Fruit fly (Drosophila melanogaster) whole organism, embryonic: ENCODE measurements around the gene Hsp67Ba.

Source experiments
- Asciz ChIP-seq: fragments of 200-800 bp; sonication (Bioruptor generic); optimal IDR thresholded peaks from 2 replicates; lab custom pipeline; 2017; ENCODE audit warnings: missing biosample characterization, mild to moderate bottlenecking, missing genetic modification characterization, missing genetic modification reagents
- CG10431 ChIP-seq: fragments of 200-800 bp; sonication (Bioruptor generic); optimal IDR thresholded peaks from 3 replicates; lab custom pipeline; 2018; ENCODE audit warnings: missing biosample characterization, mild to moderate bottlenecking, missing genetic modification characterization
- CG11696 ChIP-seq: fragments of 200-800 bp; sonication (Bioruptor generic); IDR thresholded peaks from 2 replicates; pipeline ENCODE4 v1.3.6; 2022; ENCODE audit warnings: missing biosample characterization, missing genetic modification characterization
- CG12071 ChIP-seq: fragments of 200-800 bp; sonication (Bioruptor generic); optimal IDR thresholded peaks from 3 replicates; lab custom pipeline; 2018; ENCODE audit warnings: missing biosample characterization, mild to moderate bottlenecking, missing genetic modification characterization
- CG13287 ChIP-seq: fragments of 200-800 bp; sonication (Bioruptor generic); IDR thresholded peaks from 2 replicates; pipeline ENCODE4 v1.3.6; 2022; ENCODE audit warnings: missing biosample characterization, missing genetic modification characterization; ENCODE audit not compliant: partially characterized antibody
- CG13775 ChIP-seq: fragments of 200-800 bp; sonication (Bioruptor generic); optimal IDR thresholded peaks from 3 replicates; lab custom pipeline; 2017; ENCODE audit warnings: missing biosample characterization, mild to moderate bottlenecking, missing genetic modification characterization
- CG13894 ChIP-seq: fragments of 200-800 bp; sonication (Bioruptor generic); optimal IDR thresholded peaks from 3 replicates; lab custom pipeline; 2018; ENCODE audit warnings: missing biosample characterization, mild to moderate bottlenecking, missing genetic modification characterization, moderate library complexity
- CG14965 ChIP-seq: fragments of 200-800 bp; sonication (Bioruptor generic); optimal IDR thresholded peaks from 2 replicates; lab custom pipeline; 2016; ENCODE audit warnings: missing biosample characterization, missing genetic modification characterization, borderline replicate concordance
- CG15696 ChIP-seq: fragments of 200-800 bp; sonication (Bioruptor generic); optimal IDR thresholded peaks from 2 replicates; lab custom pipeline; 2019; ENCODE audit warnings: missing biosample characterization, mild to moderate bottlenecking, missing genetic modification characterization, moderate library complexity
- CG1602 ChIP-seq: fragments of 200-800 bp; sonication (Bioruptor generic); optimal IDR thresholded peaks from 3 replicates; lab custom pipeline; 2016; ENCODE audit warnings: missing biosample characterization, missing genetic modification characterization
- CG17385 ChIP-seq: fragments of 200-800 bp; sonication (Bioruptor generic); optimal IDR thresholded peaks from 3 replicates; lab custom pipeline; 2018; ENCODE audit warnings: missing biosample characterization, mild to moderate bottlenecking, missing genetic modification characterization
- CG2116 ChIP-seq: fragments of 200-800 bp; sonication (Bioruptor generic); optimal IDR thresholded peaks from 3 replicates; lab custom pipeline; 2018; ENCODE audit warnings: missing biosample characterization, mild to moderate bottlenecking, missing genetic modification characterization
- CG30403 ChIP-seq: fragments of 200-800 bp; sonication (Bioruptor generic); optimal IDR thresholded peaks from 3 replicates; lab custom pipeline; 2016; ENCODE audit warnings: missing biosample characterization, missing genetic modification characterization
- CG3163 ChIP-seq: fragments of 200-800 bp; sonication (Bioruptor generic); optimal IDR thresholded peaks from 3 replicates; lab custom pipeline; 2016; ENCODE audit warnings: missing biosample characterization, missing genetic modification characterization
- CG3281 ChIP-seq: fragments of 200-800 bp; sonication (Bioruptor generic); optimal IDR thresholded peaks from 3 replicates; lab custom pipeline; 2017; ENCODE audit warnings: missing biosample characterization, mild to moderate bottlenecking, missing genetic modification characterization
- CG34224 ChIP-seq: fragments of 200-800 bp; sonication (Bioruptor generic); IDR thresholded peaks from 3 replicates; pipeline ENCODE4 v1.3.6; 2022; ENCODE audit warnings: missing biosample characterization, missing genetic modification characterization; ENCODE audit not compliant: partially characterized antibody
- CG3847 ChIP-seq: fragments of 200-800 bp; sonication (Bioruptor generic); IDR thresholded peaks from 2 replicates; pipeline ENCODE4 v1.3.6; 2022; ENCODE audit warnings: missing biosample characterization, missing genetic modification characterization
- CG7271 ChIP-seq: fragments of 200-800 bp; sonication (Bioruptor generic); optimal IDR thresholded peaks from 2 replicates; lab custom pipeline; 2018; ENCODE audit warnings: missing biosample characterization, mild to moderate bottlenecking, missing genetic modification characterization, moderate library complexity
- CG7745 ChIP-seq: fragments of 200-800 bp; sonication (Bioruptor generic); optimal IDR thresholded peaks from 2 replicates; lab custom pipeline; 2018; ENCODE audit warnings: missing biosample characterization, mild to moderate bottlenecking, missing genetic modification characterization, moderate library complexity
- CG7987 ChIP-seq: fragments of 200-800 bp; sonication (Bioruptor generic); optimal IDR thresholded peaks from 2 replicates; lab custom pipeline; 2018; ENCODE audit warnings: missing biosample characterization, mild to moderate bottlenecking, missing genetic modification characterization, moderate library complexity
- CG8359 ChIP-seq: fragments of 200-800 bp; sonication (Bioruptor generic); optimal IDR thresholded peaks from 2 replicates; lab custom pipeline; 2017; ENCODE audit warnings: missing biosample characterization, mild to moderate bottlenecking, missing genetic modification characterization, borderline replicate concordance
- CG8765 ChIP-seq: fragments of 200-800 bp; sonication (Bioruptor generic); IDR thresholded peaks from 2 replicates; pipeline ENCODE4 v1.3.6; 2022; ENCODE audit warnings: missing biosample characterization, missing genetic modification characterization
- CG9437 ChIP-seq: fragments of 200-800 bp; sonication (Bioruptor generic); optimal IDR thresholded peaks from 2 replicates; lab custom pipeline; 2018; ENCODE audit warnings: missing biosample characterization, mild to moderate bottlenecking, missing genetic modification characterization
- CG9727 ChIP-seq: fragments of 200-800 bp; sonication (Bioruptor generic); optimal IDR thresholded peaks from 3 replicates; lab custom pipeline; 2017; ENCODE audit warnings: missing biosample characterization, mild to moderate bottlenecking, missing genetic modification characterization
- CHES-1-like ChIP-seq: fragments of 200-800 bp; sonication (Bioruptor generic); optimal IDR thresholded peaks from 2 replicates; lab custom pipeline; 2016; ENCODE audit warnings: missing biosample characterization, missing genetic modification characterization
- Ets97D ChIP-seq: fragments of 200-800 bp; sonication (Bioruptor generic); optimal IDR thresholded peaks from 3 replicates; lab custom pipeline; 2016; ENCODE audit warnings: missing biosample characterization, missing genetic modification characterization
- HLH3B ChIP-seq: fragments of 200-800 bp; sonication (Bioruptor generic); IDR thresholded peaks from 2 replicates; pipeline ENCODE4 v1.3.6; 2022; ENCODE audit warnings: missing biosample characterization, missing genetic modification characterization
- Lpt ChIP-seq: fragments of >200 bp; optimal IDR thresholded peaks from 2 replicates; lab custom pipeline; 2018; ENCODE audit warnings: missing biosample characterization, missing genetic modification characterization
- Nf-YB ChIP-seq: fragments of 200-800 bp; sonication (Bioruptor generic); optimal IDR thresholded peaks from 3 replicates; lab custom pipeline; 2019; ENCODE audit warnings: missing biosample characterization, mild to moderate bottlenecking, missing genetic modification characterization, moderate library complexity
- Ptx1 ChIP-seq: fragments of 200-800 bp; sonication (Bioruptor generic); IDR thresholded peaks from 2 replicates; pipeline ENCODE4 v1.3.6; 2022; ENCODE audit warnings: missing biosample characterization, missing genetic modification characterization
- Six4 ChIP-seq: fragments of 200-800 bp; sonication (Bioruptor generic); optimal IDR thresholded peaks from 2 replicates; lab custom pipeline; 2016; ENCODE audit warnings: missing biosample characterization, missing genetic modification characterization
- Tbp ChIP-seq: fragments of >200 bp; optimal IDR thresholded peaks from 2 replicates; lab custom pipeline; 2018; ENCODE audit warnings: missing biosample characterization, missing genetic modification characterization
- ara ChIP-seq: fragments of 200-800 bp; sonication (Bioruptor generic); IDR thresholded peaks from 2 replicates; pipeline ENCODE4 v1.3.6; 2022; ENCODE audit warnings: missing biosample characterization, missing genetic modification characterization
- bbx ChIP-seq: fragments of 200-800 bp; sonication (Bioruptor generic); IDR thresholded peaks from 2 replicates; pipeline ENCODE4 v1.3.6; 2022; ENCODE audit warnings: missing biosample characterization, missing genetic modification characterization; ENCODE audit not compliant: partially characterized antibody
- bigmax ChIP-seq: fragments of 200-800 bp; sonication (Bioruptor generic); optimal IDR thresholded peaks from 2 replicates; lab custom pipeline; 2018; ENCODE audit warnings: missing biosample characterization, mild to moderate bottlenecking, missing genetic modification characterization
- caup ChIP-seq: fragments of 200-800 bp; sonication (Bioruptor generic); optimal IDR thresholded peaks from 3 replicates; lab custom pipeline; 2017; ENCODE audit warnings: missing biosample characterization, mild to moderate bottlenecking, missing genetic modification characterization, moderate library complexity; ENCODE audit not compliant: severe bottlenecking
- exex ChIP-seq: fragments of 200-800 bp; sonication (Bioruptor generic); optimal IDR thresholded peaks from 4 replicates; lab custom pipeline; 2018; ENCODE audit warnings: missing biosample characterization, mild to moderate bottlenecking, missing genetic modification characterization, moderate library complexity
- fd96Cb ChIP-seq: fragments of 200-800 bp; sonication (Bioruptor generic); optimal IDR thresholded peaks from 2 replicates; lab custom pipeline; 2018; ENCODE audit warnings: missing biosample characterization, mild to moderate bottlenecking, missing genetic modification characterization, moderate library complexity
- ftz-f1 ChIP-seq: fragments of 200-800 bp; sonication (Bioruptor generic); optimal IDR thresholded peaks from 2 replicates; lab custom pipeline; 2016; ENCODE audit warnings: missing biosample characterization, missing genetic modification characterization
- gcm2 ChIP-seq: fragments of 200-800 bp; sonication (Bioruptor generic); optimal IDR thresholded peaks from 2 replicates; lab custom pipeline; 2016; ENCODE audit warnings: missing biosample characterization, missing genetic modification characterization
- insv ChIP-seq, 2 experiments: fragments of 200-800 bp; sonication (Bioruptor generic); optimal IDR thresholded peaks; 3 replicates each; lab custom pipeline; 2016 to 2018; ENCODE audit warnings: missing biosample characterization in 2 of 2, missing genetic modification characterization in 2 of 2
- inv ChIP-seq: fragments of 200-800 bp; sonication (Bioruptor generic); IDR thresholded peaks from 2 replicates; pipeline ENCODE4 v1.3.6; 2022; ENCODE audit warnings: missing biosample characterization, missing genetic modification characterization; ENCODE audit not compliant: partially characterized antibody
- kay ChIP-seq: fragments of 200-800 bp; sonication (Bioruptor generic); optimal IDR thresholded peaks from 2 replicates; lab custom pipeline; 2016; ENCODE audit warnings: missing biosample characterization, missing genetic modification characterization
- knrl ChIP-seq: fragments of 200-800 bp; sonication (Bioruptor generic); IDR thresholded peaks from 3 replicates; pipeline ENCODE4 v1.3.6; 2022; ENCODE audit warnings: missing biosample characterization, missing genetic modification characterization; ENCODE audit not compliant: partially characterized antibody
- lab ChIP-seq: fragments of 200-800 bp; sonication (Bioruptor generic); optimal IDR thresholded peaks from 3 replicates; lab custom pipeline; 2017; ENCODE audit warnings: missing biosample characterization, missing genetic modification characterization, mild to moderate bottlenecking, moderate library complexity, missing genetic modification reagents
- nau ChIP-seq: fragments of 200-800 bp; sonication (Bioruptor generic); optimal IDR thresholded peaks from 3 replicates; lab custom pipeline; 2017; ENCODE audit warnings: missing biosample characterization, mild to moderate bottlenecking, missing genetic modification characterization, missing genetic modification reagents
- otp ChIP-seq: fragments of 200-800 bp; sonication (Bioruptor generic); IDR thresholded peaks from 3 replicates; pipeline ENCODE4, ENCODE4 v1.3.6; 2022; ENCODE audit warnings: missing biosample characterization, missing genetic modification characterization
- ro ChIP-seq: fragments of 200-800 bp; sonication (Bioruptor generic); IDR thresholded peaks from 2 replicates; pipeline ENCODE4 v1.3.6; 2022; ENCODE audit warnings: missing biosample characterization, missing genetic modification characterization
- sd ChIP-seq: fragments of 200-800 bp; sonication (Bioruptor generic); optimal IDR thresholded peaks from 3 replicates; lab custom pipeline; 2018; ENCODE audit warnings: missing biosample characterization, mild to moderate bottlenecking, missing genetic modification characterization, moderate library complexity
- sisA ChIP-seq: fragments of 200-800 bp; sonication (Bioruptor generic); IDR thresholded peaks from 2 replicates; pipeline ENCODE4 v1.3.6; 2022; ENCODE audit warnings: missing biosample characterization, missing genetic modification characterization
- wek ChIP-seq: fragments of 200-800 bp; sonication (Bioruptor generic); optimal IDR thresholded peaks from 3 replicates; lab custom pipeline; 2018; ENCODE audit warnings: missing biosample characterization, mild to moderate bottlenecking, missing genetic modification characterization, moderate library complexity

The Hsp67Ba gene

dm6 chr3L:9424528-9424911 is 45.2 kb upstream of the Hsp67Ba start (continued):
- TF ChIP-seq CG8765 (GFP tag; lab: Robert Waterston, UW) (no peak), insv (GFP tag; optimal IDR thresholded peaks at IDR 0.05; lab: Kevin White, UChicago) (no peak), CG7271 (tag; lab: Kevin White, UChicago) (no peak), CG14965 (GFP tag; lab: Kevin White, UChicago) (no peak), Asciz (peak; percentile 15), CG3163 (GFP tag; lab: Kevin White, UChicago) (no peak), nau (no peak), ftz-f1 (no peak), wek (GFP tag; lab: Kevin White, UChicago) (no peak), CG11696 (no peak), kay (GFP tag; lab: Kevin White, UChicago) (no peak), CG1602 (GFP tag; lab: Kevin White, UChicago) (no peak), fd96Cb (tag; lab: Kevin White, UChicago) (no peak), bigmax (no peak), Six4 (GFP tag; lab: Kevin White, UChicago) (no peak), CG12071 (GFP tag; lab: Kevin White, UChicago) (peak; percentile 5), gcm2 (no peak), otp (GFP tag; lab: Robert Waterston, UW) (no peak), knrl (GFP tag; lab: Robert Waterston, UW) (no peak), ro (GFP tag; lab: Robert Waterston, UW) (no peak), sd (tag; lab: Kevin White, UChicago) (no peak), Nf-YB (GFP tag; lab: Kevin White, UChicago) (no peak), Ets97D (GFP tag; lab: Kevin White, UChicago) (no peak), CG30403 (GFP tag; lab: Kevin White, UChicago) (peak; percentile 28), bbx (GFP tag; lab: Robert Waterston, UW) (no peak), CG7745 (no peak), CG15696 (tag; lab: Kevin White, UChicago) (no peak), CG9437 (peak; percentile 38), sisA (GFP tag; lab: Robert Waterston, UW) (no peak), inv (GFP tag; lab: Robert Waterston, UW) (no peak), CG3281 (GFP tag; lab: Kevin White, UChicago) (peak; percentile 39), CG9727 (GFP tag; lab: Kevin White, UChicago) (peak; percentile 48), CG13287 (no peak), Ptx1 (GFP tag; lab: Robert Waterston, UW) (no peak), Tbp (GFP tag; lab: Kevin White, UChicago) (no peak), CG17385 (peak; percentile 43), CG2116 (GFP tag; lab: Kevin White, UChicago) (peak; percentile 43), CG7987 (no peak), CG10431 (no peak), Lpt (GFP tag; lab: Kevin White, UChicago) (no peak), lab (GFP tag; lab: Kevin White, UChicago) (peak; percentile 38), CG34224 (GFP tag; lab: Robert Waterston, UW) (no peak), HLH3B (GFP tag; lab: Robert Waterston, UW) (no peak), CHES-1-like (GFP tag; lab: Kevin White, UChicago) (no peak), CG3847 (0 out of 2 replicates have a peak, but pooled peaks have one; percentile 21), CG13775 (GFP tag; lab: Kevin White, UChicago) (peak; percentile 20), CG13894 (tag; lab: Kevin White, UChicago) (no peak), CG8359 (GFP tag; lab: Kevin White, UChicago) (no peak), exex (tag; lab: Kevin White, UChicago) (no peak), ara (GFP tag; lab: Robert Waterston, UW) (no peak), caup (GFP tag; lab: Kevin White, UChicago) (no peak)
